Worm (Caenorhabditis elegans): Measurements from ENCODE around the gene crb-1.
A peak's percentile ranks its signal among the peaks of the same experiment; 100 is the strongest.

Gene crb-1

ce11 chrX:17426712-17427111 lies 12.9 kb upstream of the crb-1 start:
- TF ChIP-seq snpc-4 (tag; optimal IDR thresholded peaks at IDR 0.05) (no peak), nhr-67 (tag; optimal IDR thresholded peaks at IDR 0.05) (no peak), nhr-237 (tag; optimal IDR thresholded peaks at IDR 0.05) (no peak), lsy-12 (tag; optimal IDR thresholded peaks at IDR 0.05) (no peak), nhr-23 (tag; optimal IDR thresholded peaks at IDR 0.05) (no peak), fkh-10 (GFP tag; optimal IDR thresholded peaks at IDR 0.05) (no peak), hmg-11 (tag; optimal IDR thresholded peaks at IDR 0.05) (no peak), ceh-9 (tag; optimal IDR thresholded peaks at IDR 0.05) (no peak), elt-1 (tag; optimal IDR thresholded peaks at IDR 0.05) (no peak), mml-1 (tag; optimal IDR thresholded peaks at IDR 0.05) (no peak), ceh-28 (tag; optimal IDR thresholded peaks at IDR 0.05) (no peak), nhr-77 (tag; optimal IDR thresholded peaks at IDR 0.05) (no peak), pha-4 (tag; optimal IDR thresholded peaks at IDR 0.05) (no peak)

DNA sequence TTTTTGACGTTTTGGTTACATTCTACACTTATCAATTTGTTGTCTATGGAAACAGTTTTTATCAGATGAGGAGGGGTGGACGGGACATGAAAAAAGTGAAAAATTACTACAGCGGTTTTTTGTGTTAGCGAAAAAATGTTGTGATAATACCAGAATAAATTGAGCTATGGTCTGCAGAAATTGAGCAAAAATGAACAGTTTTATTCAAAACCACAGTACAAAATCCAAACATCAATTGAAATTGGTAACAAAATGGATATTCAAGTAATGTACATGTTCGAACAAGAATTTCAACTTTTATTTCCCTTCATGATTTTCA lies 10.7 kb upstream of the crb-1 start:
- TF ChIP-seq nhr-12 (tag; optimal IDR thresholded peaks at IDR 0.05) (no peak), nhr-77 (tag; optimal IDR thresholded peaks at IDR 0.05) (no peak), nhr-23 (tag; optimal IDR thresholded peaks at IDR 0.05) (no peak), ztf-11 (tag; optimal IDR thresholded peaks at IDR 0.05) (no peak), elt-3 (tag; optimal IDR thresholded peaks at IDR 0.05) (no peak), R02D3.7 (tag; optimal IDR thresholded peaks at IDR 0.05) (no peak), lin-39 (tag; optimal IDR thresholded peaks at IDR 0.05) (no peak), fkh-2 (tag; optimal IDR thresholded peaks at IDR 0.05) (no peak), skn-1 (tag; optimal IDR thresholded peaks at IDR 0.05) (no peak), pha-4 (tag; optimal IDR thresholded peaks at IDR 0.05) (no peak), ztf-4 (tag; optimal IDR thresholded peaks at IDR 0.05) (no peak), lsy-12 (tag; optimal IDR thresholded peaks at IDR 0.05) (no peak)

ce11 chrX:17423894-17424594 lies 10.2 kb upstream of the crb-1 start:
- peak; percentile 15 for TF ChIP-seq nfya-1 (tag; optimal IDR thresholded peaks at IDR 0.05; ENCODE audit: insufficient read depth)
- no peak for TF ChIP-seq R02D3.7 (tag; optimal IDR thresholded peaks at IDR 0.05)
- TF ChIP-seq elt-1 (tag; optimal IDR thresholded peaks at IDR 0.05), result peak; percentile 82
- TF ChIP-seq nhr-237 (tag; optimal IDR thresholded peaks at IDR 0.05), result no peak
- peak; percentile 70 for TF ChIP-seq nhr-25 (tag; optimal IDR thresholded peaks at IDR 0.05)
- no peak for TF ChIP-seq pqm-1 (tag; optimal IDR thresholded peaks at IDR 0.05)
- TF ChIP-seq nhr-43 (tag; optimal IDR thresholded peaks at IDR 0.05; ENCODE audit: poor library complexity, severe bottlenecking), result peak; percentile 37
- peak; percentile 49 for TF ChIP-seq ama-1 (optimal IDR thresholded peaks at IDR 0.05)
- TF ChIP-seq sea-2 (GFP tag; optimal IDR thresholded peaks at IDR 0.05), result no peak

DNA sequence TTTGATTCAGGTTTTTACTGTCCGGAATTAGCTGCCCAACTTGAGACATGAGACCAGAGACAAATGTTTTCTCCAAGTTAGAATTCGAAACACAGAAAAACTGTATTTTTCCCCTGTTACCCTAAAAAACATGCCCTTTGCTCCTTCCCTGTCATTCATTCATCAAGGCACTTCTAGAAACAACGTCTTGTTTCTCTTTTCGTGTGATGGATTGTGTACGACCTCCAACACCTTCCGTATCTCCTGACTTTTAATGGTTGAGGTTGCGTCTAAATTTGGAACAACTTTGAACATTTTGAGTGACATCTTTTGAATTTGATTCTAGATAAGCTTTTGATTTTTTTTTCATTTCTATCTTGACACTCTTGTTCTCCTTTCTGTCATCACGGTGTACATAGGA lies 8.8 kb upstream of the crb-1 start:
- TF ChIP-seq nhr-25 (tag; optimal IDR thresholded peaks at IDR 0.05) (peak; percentile 26), nhr-28 (tag; optimal IDR thresholded peaks at IDR 0.05) (no peak)

DNA sequence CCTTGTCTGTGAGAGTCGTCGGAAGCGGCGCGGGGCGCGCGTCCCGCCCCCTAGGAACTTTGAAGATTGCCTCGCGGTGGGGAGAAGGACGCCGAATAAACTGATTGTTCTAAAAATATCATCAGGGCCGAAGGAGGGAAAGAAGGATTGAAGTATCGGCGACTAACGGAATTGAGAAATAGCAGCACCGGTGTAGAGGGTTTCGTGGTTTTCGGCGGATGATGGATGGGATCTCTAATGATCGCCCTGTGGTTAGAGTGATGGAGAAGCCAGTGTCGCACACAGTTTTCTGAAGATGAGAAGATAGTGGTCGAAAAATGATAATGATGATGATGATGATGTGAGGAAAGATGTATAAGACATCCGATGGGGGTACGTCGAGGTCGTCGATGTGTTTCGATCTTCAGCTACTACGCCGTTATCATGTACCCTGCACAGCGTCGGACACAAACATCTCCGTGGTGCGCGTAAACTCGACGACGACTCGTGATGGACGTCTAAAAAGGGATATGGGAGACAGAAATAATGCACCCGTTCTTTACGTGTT lies 7.8 kb upstream of the crb-1 start, which contains the start of gene osm-11:
osm-11 (minus strand) TSS at position 51 of the 547 bp plus-strand sequence.
- no peak for TF ChIP-seq nhr-11 (tag; optimal IDR thresholded peaks at IDR 0.05)
- peak; percentile 26 to 78 (median 41) for TF ChIP-seq elt-3 (tag; optimal IDR thresholded peaks at IDR 0.05)
- peak; percentile 46 for TF ChIP-seq nhr-23 (tag; optimal IDR thresholded peaks at IDR 0.05)
- no peak for TF ChIP-seq unc-39 (tag; optimal IDR thresholded peaks at IDR 0.05)
- peak; percentile 89 for TF ChIP-seq nhr-43 (tag; optimal IDR thresholded peaks at IDR 0.05; ENCODE audit: poor library complexity, severe bottlenecking)
- TF ChIP-seq lin-39 (tag; optimal IDR thresholded peaks at IDR 0.05), result peak; percentile 2
- peak; percentile 45 for TF ChIP-seq nhr-25 (tag; optimal IDR thresholded peaks at IDR 0.05)
- no peak for TF ChIP-seq daf-12 (tag; optimal IDR thresholded peaks at IDR 0.05)

All from whole organism, L3 larva.